Fruit fly (Drosophila melanogaster) whole organism, embryonic: ENCODE results near the gene BomT3.
A peak's percentile ranks its signal among the peaks of the same experiment; 100 is the strongest.

ENCODE experiments used
- ATbp ChIP-seq: fragments of 200-800 bp; sonication (Bioruptor generic); optimal IDR thresholded peaks from 2 replicates; lab custom pipeline; 2017; ENCODE audit warnings: missing biosample characterization, mild to moderate bottlenecking, missing genetic modification characterization, missing genetic modification reagents
- Awh ChIP-seq: fragments of 200-800 bp; sonication (Bioruptor generic); IDR thresholded peaks from 2 replicates; pipeline ENCODE4, ENCODE4 v1.3.6; 2022; ENCODE audit warnings: missing biosample characterization, missing genetic modification characterization
- B-H1 ChIP-seq: fragments of 200-800 bp; sonication (Bioruptor generic); IDR thresholded peaks from 3 replicates; pipeline ENCODE4 v1.3.6; 2022; ENCODE audit warnings: missing biosample characterization, missing genetic modification characterization
- Bgb ChIP-seq: fragments of 200-800 bp; sonication (Bioruptor generic); IDR thresholded peaks from 2 replicates; pipeline ENCODE4 v1.3.6; 2022; ENCODE audit warnings: missing biosample characterization, missing genetic modification characterization; ENCODE audit not compliant: partially characterized antibody
- CG11695 ChIP-seq: fragments of 200-800 bp; sonication (Bioruptor generic); IDR thresholded peaks from 3 replicates; pipeline ENCODE4 v1.3.6; 2022; ENCODE audit warnings: missing biosample characterization, missing genetic modification characterization
- CG12299 ChIP-seq: fragments of 200-800 bp; sonication (Bioruptor generic); optimal IDR thresholded peaks from 2 replicates; lab custom pipeline; 2018; ENCODE audit warnings: missing biosample characterization, mild to moderate bottlenecking, missing genetic modification characterization
- CG13287 ChIP-seq: fragments of 200-800 bp; sonication (Bioruptor generic); IDR thresholded peaks from 2 replicates; pipeline ENCODE4 v1.3.6; 2022; ENCODE audit warnings: missing biosample characterization, missing genetic modification characterization; ENCODE audit not compliant: partially characterized antibody
- CG13296 ChIP-seq: fragments of 200-800 bp; sonication (Bioruptor generic); optimal IDR thresholded peaks from 3 replicates; lab custom pipeline; 2018; ENCODE audit warnings: missing biosample characterization, mild to moderate bottlenecking, missing genetic modification characterization
- CG13424 ChIP-seq: fragments of 200-800 bp; sonication (Bioruptor generic); optimal IDR thresholded peaks from 2 replicates; lab custom pipeline; 2019; ENCODE audit warnings: missing biosample characterization, mild to moderate bottlenecking, missing genetic modification characterization, moderate library complexity
- CG14014 ChIP-seq: fragments of 200-800 bp; sonication (Bioruptor generic); IDR thresholded peaks from 2 replicates; pipeline ENCODE4 v1.3.6; 2022; ENCODE audit warnings: missing biosample characterization, missing genetic modification characterization
- CG14667 ChIP-seq: fragments of 200-800 bp; sonication (Bioruptor generic); IDR thresholded peaks from 2 replicates; pipeline ENCODE4 v1.3.6; 2022; ENCODE audit warnings: missing biosample characterization, missing genetic modification characterization
- CG15011 ChIP-seq: fragments of 200-800 bp; sonication (Bioruptor generic); optimal IDR thresholded peaks from 3 replicates; lab custom pipeline; 2018; ENCODE audit warnings: missing biosample characterization, mild to moderate bottlenecking, missing genetic modification characterization
- CG3065 ChIP-seq: fragments of 200-800 bp; sonication (Bioruptor generic); optimal IDR thresholded peaks from 2 replicates; lab custom pipeline; 2016; ENCODE audit warnings: missing biosample characterization, missing genetic modification characterization
- CG31224 ChIP-seq: fragments of 200-800 bp; sonication (Bioruptor generic); IDR thresholded peaks from 2 replicates; pipeline ENCODE4 v1.3.6; 2022; ENCODE audit warnings: missing biosample characterization, missing genetic modification characterization
- CG31388 ChIP-seq: fragments of 200-800 bp; sonication (Bioruptor generic); optimal IDR thresholded peaks from 2 replicates; lab custom pipeline; 2016; ENCODE audit warnings: missing biosample characterization, missing genetic modification characterization
- CG3163 ChIP-seq: fragments of 200-800 bp; sonication (Bioruptor generic); optimal IDR thresholded peaks from 3 replicates; lab custom pipeline; 2016; ENCODE audit warnings: missing biosample characterization, missing genetic modification characterization
- CG3281 ChIP-seq: fragments of 200-800 bp; sonication (Bioruptor generic); optimal IDR thresholded peaks from 3 replicates; lab custom pipeline; 2017; ENCODE audit warnings: missing biosample characterization, mild to moderate bottlenecking, missing genetic modification characterization
- CG3407 ChIP-seq: fragments of 200-800 bp; sonication (Bioruptor generic); optimal IDR thresholded peaks from 2 replicates; lab custom pipeline; 2018; ENCODE audit warnings: missing biosample characterization, mild to moderate bottlenecking, missing genetic modification characterization
- CG3847 ChIP-seq: fragments of 200-800 bp; sonication (Bioruptor generic); IDR thresholded peaks from 2 replicates; pipeline ENCODE4 v1.3.6; 2022; ENCODE audit warnings: missing biosample characterization, missing genetic modification characterization
- CG6254 ChIP-seq: fragments of 200-800 bp; sonication (Bioruptor generic); optimal IDR thresholded peaks from 3 replicates; lab custom pipeline; 2017; ENCODE audit warnings: mild to moderate bottlenecking, missing biosample characterization, missing genetic modification reagents, missing genetic modification characterization
- CG7987 ChIP-seq: fragments of 200-800 bp; sonication (Bioruptor generic); optimal IDR thresholded peaks from 2 replicates; lab custom pipeline; 2018; ENCODE audit warnings: missing biosample characterization, mild to moderate bottlenecking, missing genetic modification characterization, moderate library complexity
- CG9437 ChIP-seq: fragments of 200-800 bp; sonication (Bioruptor generic); optimal IDR thresholded peaks from 2 replicates; lab custom pipeline; 2018; ENCODE audit warnings: missing biosample characterization, mild to moderate bottlenecking, missing genetic modification characterization
- CG9797 ChIP-seq: fragments of 200-800 bp; sonication (Bioruptor generic); optimal IDR thresholded peaks from 3 replicates; lab custom pipeline; 2018; ENCODE audit warnings: missing biosample characterization, mild to moderate bottlenecking, missing genetic modification characterization
- CG9876 ChIP-seq: fragments of 200-800 bp; sonication (Bioruptor generic); optimal IDR thresholded peaks from 2 replicates; lab custom pipeline; 2016; ENCODE audit warnings: missing biosample characterization, missing genetic modification characterization
- Chrac-16 ChIP-seq: fragments of 200-800 bp; sonication (Bioruptor generic); optimal IDR thresholded peaks from 3 replicates; lab custom pipeline; 2016; ENCODE audit warnings: missing biosample characterization, missing genetic modification characterization
- CrebB ChIP-seq: fragments of 200-800 bp; sonication (Bioruptor generic); optimal IDR thresholded peaks from 3 replicates; lab custom pipeline; 2018; ENCODE audit warnings: missing biosample characterization, mild to moderate bottlenecking, missing genetic modification characterization
- Doc3 ChIP-seq: fragments of 200-800 bp; sonication (Bioruptor generic); IDR thresholded peaks from 3 replicates; pipeline ENCODE4 v1.3.6; 2022; ENCODE audit warnings: missing biosample characterization, missing genetic modification characterization; ENCODE audit not compliant: partially characterized antibody
- H2.0 ChIP-seq: fragments of 200-800 bp; sonication (Bioruptor generic); IDR thresholded peaks from 2 replicates; pipeline ENCODE4 v1.3.6; 2022; ENCODE audit warnings: missing biosample characterization, missing genetic modification characterization
- Hmx ChIP-seq: fragments of 200-800 bp; sonication (Bioruptor generic); optimal IDR thresholded peaks from 2 replicates; lab custom pipeline; 2016; ENCODE audit warnings: missing biosample characterization, missing genetic modification characterization
- Lim3 ChIP-seq: fragments of 200-800 bp; sonication (Bioruptor generic); IDR thresholded peaks from 2 replicates; pipeline ENCODE4 v1.3.6; 2022; ENCODE audit warnings: missing biosample characterization, missing genetic modification characterization
- MTF-1 ChIP-seq: fragments of 200-800 bp; sonication (Bioruptor generic); optimal IDR thresholded peaks from 2 replicates; lab custom pipeline; 2018; ENCODE audit warnings: missing biosample characterization, mild to moderate bottlenecking, missing genetic modification characterization, borderline replicate concordance
- Opbp ChIP-seq: fragments of 200-800 bp; sonication (Bioruptor generic); IDR thresholded peaks from 3 replicates; pipeline ENCODE4 v1.3.6; 2022; ENCODE audit warnings: missing biosample characterization, missing genetic modification characterization; ENCODE audit not compliant: partially characterized antibody
- Ravus ChIP-seq: fragments of 200-800 bp; sonication (Bioruptor generic); IDR thresholded peaks from 2 replicates; pipeline ENCODE4 v1.3.6; 2022; ENCODE audit warnings: missing biosample characterization, missing genetic modification characterization
- Side ChIP-seq: fragments of 200-800 bp; sonication (Bioruptor generic); optimal IDR thresholded peaks from 2 replicates; lab custom pipeline; 2016; ENCODE audit warnings: missing biosample characterization, missing genetic modification characterization
- Sin3A ChIP-seq: fragments of >200 bp; optimal IDR thresholded peaks from 2 replicates; lab custom pipeline; 2018
- Sox100B ChIP-seq: fragments of 200-800 bp; sonication (Bioruptor generic); optimal IDR thresholded peaks from 3 replicates; lab custom pipeline; 2018; ENCODE audit warnings: missing biosample characterization, mild to moderate bottlenecking, missing genetic modification characterization
- aop ChIP-seq: fragments of 200-800 bp; sonication (Bioruptor generic); IDR thresholded peaks from 2 replicates; pipeline ENCODE4 v1.3.6; 2022; ENCODE audit warnings: missing biosample characterization, missing genetic modification characterization
- ap ChIP-seq: fragments of 200-800 bp; sonication (Bioruptor generic); IDR thresholded peaks from 2 replicates; pipeline ENCODE4 v1.3.6; 2022; ENCODE audit warnings: missing biosample characterization, missing genetic modification characterization
- crc ChIP-seq: fragments of 200-800 bp; sonication (Bioruptor generic); optimal IDR thresholded peaks from 2 replicates; lab custom pipeline; 2016; ENCODE audit warnings: missing biosample characterization, missing genetic modification characterization
- en ChIP-seq: fragments of 200-800 bp; sonication (Bioruptor generic); optimal IDR thresholded peaks from 2 replicates; lab custom pipeline; 2016; ENCODE audit warnings: missing biosample characterization, missing genetic modification characterization
- eve ChIP-seq, 2 experiments: fragments of >200 bp; optimal IDR thresholded peaks; 2 replicates each; lab custom pipeline; 2017; ENCODE audit warnings: missing biosample characterization in 2 of 2, missing genetic modification characterization in 2 of 2
- lilli ChIP-seq: fragments of 200-800 bp; sonication (Bioruptor generic); optimal IDR thresholded peaks from 3 replicates; lab custom pipeline; 2016; ENCODE audit warnings: missing biosample characterization, missing genetic modification characterization
- lmd ChIP-seq: fragments of 200-800 bp; sonication (Bioruptor generic); IDR thresholded peaks from 2 replicates; pipeline ENCODE4 v1.3.6; 2022; ENCODE audit warnings: missing biosample characterization, missing genetic modification characterization
- mam ChIP-seq: fragments of 200-800 bp; sonication (Bioruptor generic); optimal IDR thresholded peaks from 3 replicates; lab custom pipeline; 2016; ENCODE audit warnings: missing biosample characterization, missing genetic modification characterization
- onecut ChIP-seq: fragments of 200-800 bp; sonication (Bioruptor generic); IDR thresholded peaks from 2 replicates; pipeline ENCODE4 v1.3.6; 2022; ENCODE audit warnings: missing biosample characterization, missing genetic modification characterization
- run ChIP-seq: fragments of 200-800 bp; sonication (Bioruptor generic); optimal IDR thresholded peaks from 3 replicates; lab custom pipeline; 2018; ENCODE audit warnings: missing biosample characterization, mild to moderate bottlenecking, missing genetic modification characterization
- sd ChIP-seq: fragments of 200-800 bp; sonication (Bioruptor generic); optimal IDR thresholded peaks from 3 replicates; lab custom pipeline; 2018; ENCODE audit warnings: missing biosample characterization, mild to moderate bottlenecking, missing genetic modification characterization, moderate library complexity
- sima ChIP-seq: fragments of 200-800 bp; sonication (Bioruptor generic); optimal IDR thresholded peaks from 2 replicates; lab custom pipeline; 2016; ENCODE audit warnings: missing biosample characterization, missing genetic modification characterization
- ssp ChIP-seq: fragments of 200-800 bp; sonication (Bioruptor generic); IDR thresholded peaks from 2 replicates; pipeline ENCODE4 v1.3.6; 2022; ENCODE audit warnings: missing biosample characterization, missing genetic modification characterization
- unpg ChIP-seq: fragments of 200-800 bp; sonication (Bioruptor generic); optimal IDR thresholded peaks from 3 replicates; lab custom pipeline; 2018; ENCODE audit warnings: missing biosample characterization, mild to moderate bottlenecking, missing genetic modification characterization, moderate library complexity

The BomT3 gene

DNA sequence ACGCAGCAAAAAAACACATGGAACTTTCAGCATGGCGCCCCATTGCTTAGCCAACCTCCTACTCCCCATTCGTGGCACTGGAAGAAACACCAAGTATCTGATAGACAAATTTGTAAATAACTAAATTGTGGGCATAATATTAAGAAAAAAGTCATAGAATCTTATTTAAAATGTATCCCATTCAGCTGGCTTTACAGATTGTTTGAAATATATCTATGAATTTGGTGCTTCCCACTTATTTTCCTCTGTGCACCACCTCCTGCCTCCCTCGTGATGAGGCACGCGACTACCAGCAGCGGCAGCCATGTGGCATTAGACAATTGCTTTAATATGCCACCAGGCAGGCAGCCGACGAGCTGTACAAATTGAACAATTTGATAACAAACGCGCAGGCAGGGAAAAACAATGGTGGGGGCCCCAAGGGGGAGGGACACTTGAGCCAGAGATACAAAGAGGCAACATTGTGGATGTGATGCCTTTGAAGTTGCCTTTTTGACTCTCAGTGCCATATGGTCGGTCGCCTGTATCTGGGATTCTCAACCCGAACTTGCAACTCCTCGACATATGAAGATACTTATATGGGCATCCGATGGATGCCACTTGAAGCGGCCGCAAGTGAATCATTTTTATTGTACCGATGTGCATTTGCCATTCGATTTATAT, 36.9 kb downstream of the BomT3 start (continued):
- TF ChIP-seq H2.0 (GFP tag; lab: Robert Waterston, UW), result peak; percentile 83
- TF ChIP-seq Awh (GFP tag; lab: Robert Waterston, UW), result peak; percentile 74
- peak; percentile 85 for TF ChIP-seq ATbp (GFP tag; lab: Kevin White, UChicago)
- TF ChIP-seq CG3163 (GFP tag; lab: Kevin White, UChicago), result peak; percentile 32
- peak; percentile 51 for TF ChIP-seq CG31388 (GFP tag; lab: Kevin White, UChicago)
- peak; percentile 77 for TF ChIP-seq mam (GFP tag; lab: Kevin White, UChicago)
- no peak for TF ChIP-seq Hmx (GFP tag; lab: Kevin White, UChicago)
- peak; percentile 61 for TF ChIP-seq Sox100B (GFP tag; lab: Kevin White, UChicago)
- TF ChIP-seq CG7987 (GFP tag; lab: Kevin White, UChicago), result peak; percentile 52
- peak; percentile 74 for TF ChIP-seq CG11695 (GFP tag; lab: Robert Waterston, UW)
- TF ChIP-seq sima (GFP tag; lab: Kevin White, UChicago), result peak; percentile 38
- TF ChIP-seq CG3847 (GFP tag; lab: Robert Waterston, UW), result peak; percentile 77
- TF ChIP-seq CG13424 (tag; lab: Kevin White, UChicago), result peak; percentile 83
- TF ChIP-seq lilli (GFP tag; lab: Kevin White, UChicago), result peak; percentile 76
- peak; percentile 68 for TF ChIP-seq CG14667
- TF ChIP-seq CG3065 (GFP tag; lab: Kevin White, UChicago), result peak; percentile 13
- no peak for TF ChIP-seq Sin3A (lab: Kevin White, UChicago)
- peak; percentile 70 for TF ChIP-seq sd (tag; lab: Kevin White, UChicago)
- peak; percentile 59 for TF ChIP-seq en (GFP tag; lab: Kevin White, UChicago)
- TF ChIP-seq CG12299, result peak; percentile 62
- TF ChIP-seq CG9797 (GFP tag; lab: Kevin White, UChicago), result no peak
- peak; percentile 76 for TF ChIP-seq CG6254
- TF ChIP-seq CG9437 (GFP tag; lab: Kevin White, UChicago), result peak; percentile 62
- TF ChIP-seq eve (GFP tag; optimal IDR thresholded peaks at IDR 0.05; lab: Kevin White, UChicago), result peak in 1 of 2 experiments; percentile 72
- TF ChIP-seq Side (GFP tag; lab: Kevin White, UChicago), result peak; percentile 72
- peak; percentile 52 for TF ChIP-seq CrebB (tag; lab: Kevin White, UChicago)
- no peak for TF ChIP-seq CG13287
- peak; percentile 34 for TF ChIP-seq MTF-1 (GFP tag; lab: Kevin White, UChicago)
- peak; percentile 53 for TF ChIP-seq CG15011 (GFP tag; lab: Kevin White, UChicago)
- no peak for TF ChIP-seq aop (GFP tag; lab: Robert Waterston, UW)
- no peak for TF ChIP-seq Ravus
- peak; percentile 71 for TF ChIP-seq CG3281 (GFP tag; lab: Kevin White, UChicago)
- no peak for TF ChIP-seq Doc3 (GFP tag; lab: Robert Waterston, UW)
- no peak; the same call in 1 of the 2 replicates for TF ChIP-seq ssp (GFP tag; lab: Robert Waterston, UW)
- peak; percentile 75 for TF ChIP-seq onecut (GFP tag; lab: Robert Waterston, UW)
- TF ChIP-seq CG9876 (GFP tag; lab: Kevin White, UChicago), result no peak
- 0 out of 2 replicates have a peak, but pooled peaks have one; percentile 27 for TF ChIP-seq Lim3 (GFP tag; lab: Robert Waterston, UW)
- TF ChIP-seq lmd (GFP tag; lab: Robert Waterston, UW), result peak; percentile 79
- peak; percentile 64 for TF ChIP-seq CG31224 (GFP tag; lab: Robert Waterston, UW)
- TF ChIP-seq crc, result peak; percentile 62
- TF ChIP-seq run, result peak; percentile 70
- TF ChIP-seq ap, result peak; percentile 59; the same call in 1 of the 2 replicates
- TF ChIP-seq CG3407, result peak; percentile 76
- TF ChIP-seq Bgb (GFP tag; lab: Robert Waterston, UW), result 0 out of 2 replicates have a peak, but pooled peaks have one; percentile 10
- peak; percentile 72 for TF ChIP-seq B-H1 (GFP tag; lab: Robert Waterston, UW)
- TF ChIP-seq Chrac-16, result peak; percentile 69
- peak; percentile 87 for TF ChIP-seq unpg (GFP tag; lab: Kevin White, UChicago)
- peak; percentile 72 for TF ChIP-seq CG14014 (GFP tag; lab: Robert Waterston, UW)
- peak; percentile 14; the same call in 1 of the 3 replicates for TF ChIP-seq Opbp
- TF ChIP-seq CG13296 (GFP tag; lab: Kevin White, UChicago), result peak; percentile 69
